Worm (Caenorhabditis elegans) whole organism, L1 larva: ENCODE results near the gene flp-28.

Experiments
- egl-27 ChIP-seq, 2 experiments: fragments of 150-350 bp in 1 of 2; sonication (generic microtip); optimal IDR thresholded peaks; 3 replicates each; lab custom pipeline; 2017 to 2018; ENCODE audit warnings: missing biosample characterization in 2 of 2, missing genetic modification characterization in 2 of 2, missing genetic modification reagents in 2 of 2
- mep-1 ChIP-seq: fragments of 150-350 bp; optimal IDR thresholded peaks from 2 replicates; lab custom pipeline; 2014; ENCODE audit warnings: missing biosample characterization, missing genetic modification characterization
- vab-15 ChIP-seq: sonication (generic microtip); optimal IDR thresholded peaks from 2 replicates; lab custom pipeline; 2017; ENCODE audit warnings: missing genotype, mild to moderate bottlenecking, missing genetic modification characterization, missing compliant biosample characterization

ce11 chrX:10087866-10088265 is at the start of gene flp-28:
- TF ChIP-seq vab-15 (tag; lab: Kevin White, UChicago) = no peak
- TF ChIP-seq mep-1 (tag; lab: Kevin White, UChicago) = no peak
- TF ChIP-seq egl-27 (tag; optimal IDR thresholded peaks at IDR 0.05; lab: Kevin White, UChicago) = no peak
